Worm (Caenorhabditis elegans): ENCODE data around the gene F58B4.6.

F58B4.6 gene

DNA sequence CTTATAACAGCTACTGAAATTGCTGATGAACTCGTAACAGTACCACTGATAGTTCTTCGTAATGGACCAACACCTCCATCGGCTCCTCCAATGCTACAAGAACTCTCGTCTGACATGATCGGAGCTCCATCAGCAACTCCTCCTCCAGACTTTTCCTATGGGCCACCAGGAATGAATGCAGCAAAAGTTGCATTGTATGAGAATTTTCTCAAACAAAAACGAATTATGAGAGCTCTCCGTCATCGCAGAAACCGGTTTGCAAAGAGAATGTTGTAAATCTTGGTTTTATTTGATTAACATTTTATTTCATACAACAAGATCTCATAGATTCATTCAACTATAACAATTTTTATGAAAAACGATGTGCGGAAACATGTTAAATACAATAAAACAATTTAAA lies 37.3 kb upstream of the F58B4.6 start (continued):
- TF ChIP-seq ztf-25 (GFP tag; IDR thresholded peaks at IDR 0.05), result no peak
- no peak for TF ChIP-seq F57A8.1 (GFP tag; optimal IDR thresholded peaks at IDR 0.05)
- TF ChIP-seq F33H1.4 (GFP tag; IDR thresholded peaks at IDR 0.05), result no peak
- no peak for TF ChIP-seq D2030.7 (GFP tag; IDR thresholded peaks at IDR 0.05)
- no peak for TF ChIP-seq Y53F4B.3 (GFP tag; IDR thresholded peaks at IDR 0.05)
- peak; percentile 57 for TF ChIP-seq pbrm-1 (GFP tag; IDR thresholded peaks at IDR 0.05)
- TF ChIP-seq F49E8.2 (tag; optimal IDR thresholded peaks at IDR 0.05; ENCODE audit: insufficient read depth), result no peak
- TF ChIP-seq dox-1 (GFP tag; IDR thresholded peaks at IDR 0.05), result no peak
- peak; percentile 84 for TF ChIP-seq repo-1 (tag; optimal IDR thresholded peaks at IDR 0.05)
- no peak for TF ChIP-seq egrh-3 (GFP tag; IDR thresholded peaks at IDR 0.05)
- TF ChIP-seq ztf-22 (GFP tag; optimal IDR thresholded peaks at IDR 0.05), result no peak
- no peak for TF ChIP-seq ztf-28 (GFP tag; IDR thresholded peaks at IDR 0.05)
- TF ChIP-seq ztf-18 (tag; optimal IDR thresholded peaks at IDR 0.05), result no peak
- peak; percentile 86 for TF ChIP-seq Y56A3A.18 (GFP tag; IDR thresholded peaks at IDR 0.05)
- TF ChIP-seq snpc-4 (GFP tag; optimal IDR thresholded peaks at IDR 0.05), result no peak
- TF ChIP-seq snpc-4 (tag; optimal IDR thresholded peaks at IDR 0.05), result no peak
- TF ChIP-seq hlh-12 (tag; optimal IDR thresholded peaks at IDR 0.05), result no peak
- no peak for TF ChIP-seq lag-1 (GFP tag; IDR thresholded peaks at IDR 0.05)
- TF ChIP-seq ztf-3 (GFP tag; optimal IDR thresholded peaks at IDR 0.05), result no peak
- no peak for TF ChIP-seq nfya-1 (tag; optimal IDR thresholded peaks at IDR 0.05; ENCODE audit: borderline replicate concordance, insufficient read depth)
- no peak for TF ChIP-seq B0019.2 (GFP tag; conservative IDR thresholded peaks at IDR 0.05)
- TF ChIP-seq lin-40 (tag; optimal IDR thresholded peaks at IDR 0.05), result peak; percentile 3
- no peak for TF ChIP-seq ceh-27 (GFP tag; optimal IDR thresholded peaks at IDR 0.05)
- TF ChIP-seq aptf-2 (GFP tag; conservative IDR thresholded peaks at IDR 0.05), result no peak
- TF ChIP-seq attf-5 (GFP tag; optimal IDR thresholded peaks at IDR 0.05), result no peak
- peak; percentile 56; the same call in 1 of the 2 replicates for TF ChIP-seq Y53G8AR.9 (GFP tag; conservative IDR thresholded peaks at IDR 0.05)
- TF ChIP-seq attf-3 (GFP tag; conservative IDR thresholded peaks at IDR 0.05), result no peak
- no peak for TF ChIP-seq ccch-3 (GFP tag; optimal IDR thresholded peaks at IDR 0.05)
- TF ChIP-seq dpff-1 (tag; optimal IDR thresholded peaks at IDR 0.05), result peak; percentile 27
- no peak for TF ChIP-seq B0261.1 (tag; optimal IDR thresholded peaks at IDR 0.05)
- TF ChIP-seq unc-130 (GFP tag; optimal IDR thresholded peaks at IDR 0.05), result no peak
- no peak for TF ChIP-seq tbx-9 (tag; optimal IDR thresholded peaks at IDR 0.05; ENCODE audit: borderline replicate concordance)
- TF ChIP-seq lsl-1 (GFP tag; optimal IDR thresholded peaks at IDR 0.05), result no peak
- TF ChIP-seq atf-7 (tag; optimal IDR thresholded peaks at IDR 0.05), result peak; percentile 31
- TF ChIP-seq egl-44 (GFP tag; IDR thresholded peaks at IDR 0.05), result no peak
- TF ChIP-seq K11D2.4 (GFP tag; IDR thresholded peaks at IDR 0.05), result peak; percentile 64; the same call in 1 of the 2 replicates
- no peak for TF ChIP-seq madf-10 (tag; optimal IDR thresholded peaks at IDR 0.05)
- TF ChIP-seq T26A5.8 (tag; optimal IDR thresholded peaks at IDR 0.05), result no peak
- no peak for TF ChIP-seq F55B11.4 (tag; optimal IDR thresholded peaks at IDR 0.05; ENCODE audit: borderline replicate concordance, insufficient read depth)
- no peak for TF ChIP-seq akir-1 (GFP tag; optimal IDR thresholded peaks at IDR 0.05)
- peak; percentile 78 for TF ChIP-seq ztf-26 (tag; optimal IDR thresholded peaks at IDR 0.05)
- TF ChIP-seq hlh-26 (GFP tag; conservative IDR thresholded peaks at IDR 0.05), result no peak
- TF ChIP-seq fkh-3 (tag; optimal IDR thresholded peaks at IDR 0.05), result no peak
- TF ChIP-seq rpc-1 (optimal IDR thresholded peaks at IDR 0.05), result no peak
- TF ChIP-seq rpc-1 (tag; optimal IDR thresholded peaks at IDR 0.05), result no peak
- no peak for TF ChIP-seq ceh-40 (GFP tag; IDR thresholded peaks at IDR 0.05)
- TF ChIP-seq ceh-79 (tag; optimal IDR thresholded peaks at IDR 0.05), result no peak
- no peak for TF ChIP-seq lsy-27 (tag; optimal IDR thresholded peaks at IDR 0.05; ENCODE audit: borderline replicate concordance, insufficient read depth)
- no peak for TF ChIP-seq bed-1 (GFP tag; IDR thresholded peaks at IDR 0.05)
- TF ChIP-seq nfyb-1 (GFP tag; IDR thresholded peaks at IDR 0.05), result peak; percentile 66; the same call in 1 of the 2 replicates

Measured in whole organism, young adult.